Worm (Caenorhabditis elegans) whole organism, L3 larva: ENCODE results near the gene T03F6.10.

ENCODE experiments used
- ama-1 ChIP-seq: fragments of 150-350 bp; optimal IDR thresholded peaks from 2 replicates; lab custom pipeline; 2018
- fos-1 ChIP-seq: fragments of 150-350 bp; optimal IDR thresholded peaks from 2 replicates; lab custom pipeline; 2014; ENCODE audit warnings: missing biosample characterization, missing genetic modification characterization
- lin-39 ChIP-seq: fragments of 150-350 bp; optimal IDR thresholded peaks from 2 replicates; lab custom pipeline; 2018; ENCODE audit warnings: missing biosample characterization, missing genetic modification reagents, missing genetic modification characterization
- nhr-76 ChIP-seq: fragments of 150-350 bp; sonication (generic microtip); optimal IDR thresholded peaks from 5 replicates; lab custom pipeline; 2014; ENCODE audit warnings: missing biosample characterization, missing genetic modification characterization

DNA sequence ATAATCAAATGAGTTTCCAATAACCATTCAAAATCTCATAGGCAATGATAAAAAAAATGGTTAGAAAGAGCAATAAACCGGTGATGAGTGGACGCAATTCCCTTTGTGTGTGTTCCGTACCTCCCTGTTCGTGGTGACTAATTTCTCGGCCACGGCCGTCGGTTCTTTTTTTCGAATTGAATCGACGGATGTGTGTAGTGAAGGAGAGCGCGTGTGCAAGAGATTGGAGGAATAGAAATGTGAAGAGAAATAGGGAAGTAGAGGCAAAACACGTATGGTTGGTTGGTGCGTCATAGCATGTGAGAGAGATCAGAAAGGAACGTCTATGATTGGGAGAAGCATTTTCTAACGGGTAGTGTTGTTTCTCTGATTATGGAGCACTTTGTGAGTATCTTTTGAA is 18.3 kb downstream of the T03F6.10 start:
- TF ChIP-seq lin-39 (tag; lab: Kevin White, UChicago) = peak; percentile 55
- TF ChIP-seq ama-1 (lab: Kevin White, UChicago) = no peak
- TF ChIP-seq nhr-76 (tag; lab: Kevin White, UChicago) = no peak
- TF ChIP-seq fos-1 (tag; lab: Kevin White, UChicago) = no peak
